Fruit fly (Drosophila melanogaster): ENCODE measurements around the gene CG7730.
A peak's percentile ranks its signal among the peaks of the same experiment; 100 is the strongest.

The CG7730 gene

DNA sequence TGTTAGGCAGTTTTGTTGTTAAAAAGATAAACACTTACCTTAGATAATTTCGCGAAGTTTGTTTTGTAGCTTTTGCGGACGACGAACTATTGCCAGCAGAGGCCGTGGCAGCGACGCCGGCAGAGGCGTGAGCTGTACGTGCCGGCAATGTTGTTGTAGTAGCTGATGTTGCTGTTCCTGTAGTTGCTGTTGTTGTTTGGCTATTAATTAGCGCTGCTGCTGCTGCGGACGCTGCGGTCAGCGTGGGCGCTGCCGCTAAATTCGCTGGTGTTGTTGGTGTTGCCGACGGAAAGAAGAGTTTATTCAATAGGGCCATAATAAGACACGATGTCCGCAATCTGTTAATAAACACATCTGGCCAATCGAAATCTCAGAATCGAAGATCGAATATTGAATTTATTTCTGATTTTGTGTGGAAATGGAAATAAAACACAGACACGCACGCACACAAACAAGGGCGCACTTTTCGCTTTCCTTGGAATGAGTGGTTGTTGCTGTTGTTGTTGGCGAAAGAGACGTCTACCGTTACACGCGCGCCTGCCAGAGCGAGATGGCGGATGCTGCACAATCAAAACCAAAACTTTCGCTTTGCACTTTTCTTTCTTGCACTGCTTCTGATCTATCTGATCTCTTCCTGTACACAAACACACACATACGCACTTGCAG is 15.8 kb upstream of the CG7730 start (continued):
- TF ChIP-seq rib (GFP tag; IDR thresholded peaks at IDR 0.05) (no peak), Mad (GFP tag; optimal IDR thresholded peaks at IDR 0.05) (no peak), p53 (GFP tag; optimal IDR thresholded peaks at IDR 0.05) (no peak), z (GFP tag; IDR thresholded peaks at IDR 0.05) (0 out of 3 replicates have a peak, but pooled peaks have one; percentile 35), MTF-1 (GFP tag; optimal IDR thresholded peaks at IDR 0.05; ENCODE audit: borderline replicate concordance) (no peak), CG13424 (tag; optimal IDR thresholded peaks at IDR 0.05) (no peak), vvl (GFP tag; IDR thresholded peaks at IDR 0.05) (no peak), Nf-YB (GFP tag; optimal IDR thresholded peaks at IDR 0.05) (no peak), Aef1 (GFP tag; IDR thresholded peaks at IDR 0.05) (0 out of 3 replicates have a peak, but pooled peaks have one; percentile 9), sd (tag; optimal IDR thresholded peaks at IDR 0.05) (peak; percentile 19), CG15269 (tag; optimal IDR thresholded peaks at IDR 0.05) (no peak), CG10321 (GFP tag; IDR thresholded peaks at IDR 0.05) (peak; percentile 76), CG34224 (GFP tag; IDR thresholded peaks at IDR 0.05; ENCODE audit: partially characterized antibody) (no peak; the same call in 2 of the 3 replicates), CG4360 (GFP tag; IDR thresholded peaks at IDR 0.05) (peak; percentile 90), hkb (optimal IDR thresholded peaks at IDR 0.05) (no peak), hkb (GFP tag; IDR thresholded peaks at IDR 0.05) (no peak), gsb (GFP tag; IDR thresholded peaks at IDR 0.05) (no peak), CG1024 (GFP tag; IDR thresholded peaks at IDR 0.05) (0 out of 2 replicates have a peak, but pooled peaks have one; percentile 11), row (GFP tag; IDR thresholded peaks at IDR 0.05) (0 out of 3 replicates have a peak, but pooled peaks have one; percentile 12), CG18619 (GFP tag; optimal IDR thresholded peaks at IDR 0.05) (no peak), Ravus (GFP tag; IDR thresholded peaks at IDR 0.05) (no peak), Bteb2 (GFP tag; optimal IDR thresholded peaks at IDR 0.05) (no peak)

DNA sequence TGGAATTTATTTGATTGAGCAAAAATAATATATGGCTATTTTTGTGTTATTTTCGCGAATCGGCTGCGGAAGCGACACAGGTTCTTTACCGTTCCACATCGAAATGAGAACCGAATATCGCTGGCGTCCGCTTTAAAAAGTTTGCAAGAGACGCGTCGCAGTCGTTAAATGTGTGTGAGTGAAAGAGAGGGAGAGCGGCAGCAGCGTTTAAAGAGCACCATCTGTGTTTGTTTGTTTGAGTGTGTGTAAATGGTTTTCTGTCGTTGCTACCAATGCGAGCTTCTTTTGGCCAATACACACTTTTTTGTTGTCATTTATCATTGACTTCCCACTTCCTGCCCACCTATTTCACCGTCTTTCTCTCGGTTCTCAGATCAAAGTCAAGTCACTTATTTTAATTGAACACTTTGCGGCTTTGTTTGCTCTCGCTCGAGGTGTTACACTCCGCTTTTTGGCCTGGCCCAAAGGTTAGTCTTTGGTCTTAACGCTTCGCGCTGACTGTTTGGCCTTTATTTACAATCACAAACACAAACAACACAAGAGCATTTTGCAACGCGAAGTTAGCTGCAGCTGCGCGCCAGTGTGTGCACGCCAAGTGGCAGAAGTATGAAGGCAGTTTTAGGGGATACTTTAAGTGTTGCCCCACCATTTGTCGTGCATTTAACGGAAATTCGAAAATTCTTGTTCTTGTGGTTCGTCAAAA is 15.1 kb upstream of the CG7730 start, which contains the start of gene CG3764:
TSS of gene CG3764 (minus strand) at position 549 of the 703 bp plus-strand sequence.
- peak; percentile 58; the same call in 1 of the 2 replicates for TF ChIP-seq HLH3B (GFP tag; IDR thresholded peaks at IDR 0.05)
- TF ChIP-seq CG2120 (GFP tag; optimal IDR thresholded peaks at IDR 0.05), result peak; percentile 42
- peak; percentile 71 for TF ChIP-seq her (GFP tag; optimal IDR thresholded peaks at IDR 0.05)
- peak; percentile 56 for TF ChIP-seq Blimp-1 (GFP tag; optimal IDR thresholded peaks at IDR 0.05)
- peak; percentile 27 for TF ChIP-seq ems (GFP tag; optimal IDR thresholded peaks at IDR 0.05)
- no peak for TF ChIP-seq Ssrp (tag; optimal IDR thresholded peaks at IDR 0.05)
- TF ChIP-seq D19A (tag; optimal IDR thresholded peaks at IDR 0.05), result peak; percentile 47
- peak; percentile 98 for TF ChIP-seq Ets97D (GFP tag; optimal IDR thresholded peaks at IDR 0.05)
- peak; percentile 47; the same call in 1 of the 3 replicates for TF ChIP-seq CG6791 (GFP tag; IDR thresholded peaks at IDR 0.05; ENCODE audit: partially characterized antibody)
- TF ChIP-seq CG4404 (GFP tag; IDR thresholded peaks at IDR 0.05), result peak; percentile 10; the same call in 1 of the 2 replicates
- TF ChIP-seq CG9932 (GFP tag; IDR thresholded peaks at IDR 0.05), result peak; percentile 33; the same call in 1 of the 2 replicates
- TF ChIP-seq z (GFP tag; IDR thresholded peaks at IDR 0.05), result peak; percentile 45; the same call in 1 of the 3 replicates
- TF ChIP-seq CG12104 (GFP tag; optimal IDR thresholded peaks at IDR 0.05), result peak; percentile 74
- TF ChIP-seq ERR (GFP tag; optimal IDR thresholded peaks at IDR 0.05), result peak; percentile 74
- TF ChIP-seq knrl (GFP tag; IDR thresholded peaks at IDR 0.05; ENCODE audit: partially characterized antibody), result peak; percentile 31; the same call in 1 of the 3 replicates
- TF ChIP-seq CkIIα-i1 (GFP tag; IDR thresholded peaks at IDR 0.05), result no peak
- no peak for TF ChIP-seq CG11560 (tag; IDR thresholded peaks at IDR 0.05)
- TF ChIP-seq CG15011 (GFP tag; optimal IDR thresholded peaks at IDR 0.05), result peak; percentile 77
- TF ChIP-seq zfh2 (GFP tag; optimal IDR thresholded peaks at IDR 0.05), result peak; percentile 23
- TF ChIP-seq CG1792 (GFP tag; optimal IDR thresholded peaks at IDR 0.05), result peak; percentile 53
- TF ChIP-seq stc (GFP tag; IDR thresholded peaks at IDR 0.05), result peak; percentile 73
- TF ChIP-seq Dref (GFP tag; IDR thresholded peaks at IDR 0.05), result peak; percentile 45
- peak; percentile 92 for TF ChIP-seq wek (GFP tag; optimal IDR thresholded peaks at IDR 0.05)
- TF ChIP-seq CG30403 (GFP tag; optimal IDR thresholded peaks at IDR 0.05), result peak; percentile 40
- peak; percentile 74 for TF ChIP-seq CG15696 (tag; optimal IDR thresholded peaks at IDR 0.05)
- peak; percentile 80 for TF ChIP-seq eyg (GFP tag; optimal IDR thresholded peaks at IDR 0.05)
- peak; percentile 88 for TF ChIP-seq CrebB (tag; optimal IDR thresholded peaks at IDR 0.05)
- TF ChIP-seq pnt (GFP tag; optimal IDR thresholded peaks at IDR 0.05), result peak; percentile 60
- peak; percentile 94 for TF ChIP-seq rib (GFP tag; IDR thresholded peaks at IDR 0.05)
